Worm (Caenorhabditis elegans): ENCODE results near the gene sdz-9.

- TF ChIP-seq C38D4.7 (GFP tag; optimal IDR thresholded peaks at IDR 0.05) (no peak), hlh-13 (GFP tag; optimal IDR thresholded peaks at IDR 0.05) (no peak), tbx-2 (tag; optimal IDR thresholded peaks at IDR 0.05) (no peak), ref-2 (tag; optimal IDR thresholded peaks at IDR 0.05) (no peak), ama-1 (optimal IDR thresholded peaks at IDR 0.05) (no peak), pax-1 (tag; optimal IDR thresholded peaks at IDR 0.05) (no peak), pat-9 (tag; optimal IDR thresholded peaks at IDR 0.05) (no peak), fkh-10 (GFP tag; optimal IDR thresholded peaks at IDR 0.05) (no peak), ceh-48 (tag; optimal IDR thresholded peaks at IDR 0.05) (no peak), pqm-1 (tag; optimal IDR thresholded peaks at IDR 0.05) (no peak), nhr-11 (tag; optimal IDR thresholded peaks at IDR 0.05) (no peak), che-1 (tag; optimal IDR thresholded peaks at IDR 0.05) (no peak), fax-1 (tag; optimal IDR thresholded peaks at IDR 0.05) (no peak)
Measured at ce11 chrII:2749595-2750048, 23.8 kb downstream of the sdz-9 start, which contains the start of gene F29A7.4.
